Worm (Caenorhabditis elegans) whole organism, midembryonic: ENCODE results near the gene C01G12.5.

Experiments used
- flt-1 ChIP-seq: fragments of 200-800 bp; sonication (Bioruptor generic); IDR thresholded peaks from 2 replicates; pipeline ENCODE4 v1.3.6; 2022; ENCODE audit warnings: missing genetic modification characterization, missing compliant biosample characterization
- tab-1 ChIP-seq: fragments of 200-800 bp; sonication (Bioruptor generic); IDR thresholded peaks from 2 replicates; pipeline ENCODE4 v1.3.6; 2022; ENCODE audit warnings: missing genetic modification characterization, missing compliant biosample characterization
- ztf-23 ChIP-seq: fragments of 200-800 bp; sonication (Bioruptor generic); IDR thresholded peaks from 2 replicates; pipeline ENCODE4 v1.3.6; 2022; ENCODE audit warnings: missing genetic modification reagents, missing genetic modification characterization, missing compliant biosample characterization
- ztf-29 ChIP-seq: fragments of 200-800 bp; sonication (Bioruptor generic); IDR thresholded peaks from 2 replicates; pipeline ENCODE4 v1.3.6; 2022; ENCODE audit warnings: missing genetic modification reagents, missing genetic modification characterization, missing compliant biosample characterization

DNA sequence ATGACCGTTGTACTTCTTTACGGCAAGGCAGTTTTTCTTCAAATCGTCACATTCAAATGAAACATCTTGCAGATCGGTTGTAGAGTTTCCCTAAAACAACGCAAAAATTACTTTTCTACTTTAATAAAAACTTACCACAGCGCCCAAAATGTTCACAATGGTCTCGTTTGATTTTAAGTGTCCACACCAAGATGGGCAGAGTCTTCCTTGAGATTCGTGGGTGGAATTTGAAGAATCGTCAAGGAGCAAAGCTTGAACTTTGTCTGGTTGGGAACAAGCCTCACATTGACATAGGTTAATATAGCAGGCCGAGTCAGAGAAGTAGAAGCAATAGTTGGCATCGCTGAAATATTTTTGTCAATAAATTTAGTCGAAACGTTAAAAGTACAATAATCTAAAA lies 17.7 kb upstream of the C01G12.5 start:
- TF ChIP-seq tab-1 (GFP tag; lab: Robert Waterston, UW) (no peak), ztf-23 (GFP tag; lab: Robert Waterston, UW) (no peak), ztf-29 (no peak), flt-1 (GFP tag; lab: Robert Waterston, UW) (no peak)
